Worm (Caenorhabditis elegans): ENCODE data around the gene Y54F10BM.20.

Gene Y54F10BM.20

ce11 chrIII:2313985-2314494 lies 6.0 kb downstream of the Y54F10BM.20 start, which contains the start of the genes fbxa-66 and iffb-1:
fbxa-66 (minus strand) TSS chrIII:2314035.
iffb-1 (plus strand) TSS chrIII:2314436.
- TF ChIP-seq ceh-58 (GFP tag; IDR thresholded peaks at IDR 0.05) (no peak), ztf-26 (tag; optimal IDR thresholded peaks at IDR 0.05) (no peak), unc-130 (GFP tag; optimal IDR thresholded peaks at IDR 0.05) (no peak), snpc-4 (GFP tag; optimal IDR thresholded peaks at IDR 0.05) (no peak), snpc-4 (tag; optimal IDR thresholded peaks at IDR 0.05) (no peak), akir-1 (GFP tag; optimal IDR thresholded peaks at IDR 0.05) (no peak), Y53F4B.3 (GFP tag; IDR thresholded peaks at IDR 0.05) (no peak), madf-8 (GFP tag; conservative IDR thresholded peaks at IDR 0.05) (no peak), madf-6 (GFP tag; IDR thresholded peaks at IDR 0.05) (no peak)

ce11 chrIII:2314678-2315077 lies 6.6 kb downstream of the Y54F10BM.20 start:
- TF ChIP-seq tbp1 (GFP tag; optimal IDR thresholded peaks at IDR 0.05) (no peak), egrh-3 (GFP tag; IDR thresholded peaks at IDR 0.05) (peak; percentile 63), dox-1 (GFP tag; IDR thresholded peaks at IDR 0.05) (no peak), zfh-2 (GFP tag; conservative IDR thresholded peaks at IDR 0.05) (peak; percentile 78)

ce11 chrIII:2316439-2316838 lies 8.4 kb downstream of the Y54F10BM.20 start:
- TF ChIP-seq egrh-3 (GFP tag; IDR thresholded peaks at IDR 0.05), result peak; percentile 68; the same call in 1 of the 2 replicates
- no peak for TF ChIP-seq attf-6 (GFP tag; IDR thresholded peaks at IDR 0.05)

ce11 chrIII:2324703-2325102 lies 16.6 kb downstream of the Y54F10BM.20 start:
- TF ChIP-seq B0019.2 (GFP tag; conservative IDR thresholded peaks at IDR 0.05), result no peak
- no peak for TF ChIP-seq atf-7 (tag; optimal IDR thresholded peaks at IDR 0.05)
- no peak for TF ChIP-seq rpc-1 (optimal IDR thresholded peaks at IDR 0.05)
- TF ChIP-seq rpc-1 (tag; optimal IDR thresholded peaks at IDR 0.05), result no peak
- TF ChIP-seq hsf-1 (GFP tag; IDR thresholded peaks at IDR 0.05), result no peak
- TF ChIP-seq egrh-3 (GFP tag; IDR thresholded peaks at IDR 0.05), result no peak
- no peak for TF ChIP-seq attf-5 (GFP tag; optimal IDR thresholded peaks at IDR 0.05)
- TF ChIP-seq ztf-22 (GFP tag; optimal IDR thresholded peaks at IDR 0.05), result no peak
- TF ChIP-seq ztf-28 (GFP tag; IDR thresholded peaks at IDR 0.05), result no peak
- TF ChIP-seq mcd-1 (GFP tag; IDR thresholded peaks at IDR 0.05), result no peak
- TF ChIP-seq tbx-9 (tag; optimal IDR thresholded peaks at IDR 0.05; ENCODE audit: borderline replicate concordance), result no peak
- TF ChIP-seq zim-3 (tag; optimal IDR thresholded peaks at IDR 0.05), result no peak

ce11 chrIII:2328612-2329011 lies 20.6 kb downstream of the Y54F10BM.20 start:
- TF ChIP-seq T07F8.4 (tag; optimal IDR thresholded peaks at IDR 0.05) (no peak), repo-1 (tag; optimal IDR thresholded peaks at IDR 0.05) (no peak)

ce11 chrIII:2329336-2329735 lies 21.3 kb downstream of the Y54F10BM.20 start, which contains the start of gene Y54F10BM.12:
Y54F10BM.12 (minus strand) TSS chrIII:2329679.
- no peak for TF ChIP-seq pbrm-1 (GFP tag; IDR thresholded peaks at IDR 0.05)

- TF ChIP-seq somi-1 (GFP tag; optimal IDR thresholded peaks at IDR 0.05), result no peak
- peak; percentile 12; the same call in 1 of the 2 replicates for TF ChIP-seq madf-6 (GFP tag; IDR thresholded peaks at IDR 0.05)
- peak; percentile 29; the same call in 1 of the 2 replicates for TF ChIP-seq mcd-1 (GFP tag; IDR thresholded peaks at IDR 0.05)
- no peak for TF ChIP-seq Y56A3A.18 (GFP tag; IDR thresholded peaks at IDR 0.05)
- peak; percentile 77 for TF ChIP-seq lsl-1 (GFP tag; optimal IDR thresholded peaks at IDR 0.05)
- TF ChIP-seq tlf-1 (GFP tag; optimal IDR thresholded peaks at IDR 0.05), result no peak
- peak; percentile 27; the same call in 1 of the 2 replicates for TF ChIP-seq F33H1.4 (GFP tag; IDR thresholded peaks at IDR 0.05)
Measured at ce11 chrIII:2330389-2330788, 22.3 kb downstream of the Y54F10BM.20 start.
